Worm (Caenorhabditis elegans): Measurements from ENCODE around the gene C44B7.7.
A peak's percentile ranks its signal among the peaks of the same experiment; 100 is the strongest.

The C44B7.7 gene

ce11 chrII:6834582-6835058 lies 45.3 kb downstream of the C44B7.7 start, which contains the start of gene egl-27:
Gene egl-27, plus strand, starts transcription at chrII:6835008.
- no peak for TF ChIP-seq nhr-77 (tag; optimal IDR thresholded peaks at IDR 0.05)
- TF ChIP-seq nfya-1 (tag; optimal IDR thresholded peaks at IDR 0.05; ENCODE audit: insufficient read depth), result peak; percentile 19
- TF ChIP-seq lin-39 (tag; optimal IDR thresholded peaks at IDR 0.05), result peak; percentile 57

- TF ChIP-seq jun-1 (tag; optimal IDR thresholded peaks at IDR 0.05) (peak; percentile 7), elt-2 (tag; optimal IDR thresholded peaks at IDR 0.05) (peak; percentile 69), nhr-76 (tag; optimal IDR thresholded peaks at IDR 0.05) (no peak), nhr-77 (tag; optimal IDR thresholded peaks at IDR 0.05) (no peak), daf-12 (tag; optimal IDR thresholded peaks at IDR 0.05) (no peak), ceh-28 (tag; optimal IDR thresholded peaks at IDR 0.05) (no peak), nhr-11 (tag; optimal IDR thresholded peaks at IDR 0.05) (no peak), fkh-2 (tag; optimal IDR thresholded peaks at IDR 0.05) (no peak), skn-1 (tag; optimal IDR thresholded peaks at IDR 0.05) (no peak), tbx-2 (tag; optimal IDR thresholded peaks at IDR 0.05) (no peak), nhr-25 (tag; optimal IDR thresholded peaks at IDR 0.05) (peak; percentile 70), nfya-1 (tag; optimal IDR thresholded peaks at IDR 0.05; ENCODE audit: insufficient read depth) (peak; percentile 6), mdl-1 (tag; optimal IDR thresholded peaks at IDR 0.05) (no peak), mml-1 (tag; optimal IDR thresholded peaks at IDR 0.05) (no peak), nhr-43 (tag; optimal IDR thresholded peaks at IDR 0.05; ENCODE audit: poor library complexity, severe bottlenecking) (no peak), pqm-1 (tag; optimal IDR thresholded peaks at IDR 0.05) (peak; percentile 44), ceh-82 (tag; optimal IDR thresholded peaks at IDR 0.05) (no peak), lin-15B (tag; optimal IDR thresholded peaks at IDR 0.05) (no peak), egl-27 (tag; optimal IDR thresholded peaks at IDR 0.05) (no peak), elt-3 (tag; optimal IDR thresholded peaks at IDR 0.05) (no peak), nhr-23 (tag; optimal IDR thresholded peaks at IDR 0.05) (peak; percentile 12), R02D3.7 (tag; optimal IDR thresholded peaks at IDR 0.05) (no peak), hmg-11 (tag; optimal IDR thresholded peaks at IDR 0.05) (no peak), pha-4 (tag; optimal IDR thresholded peaks at IDR 0.05) (peak; percentile 70), fos-1 (tag; optimal IDR thresholded peaks at IDR 0.05) (no peak), zag-1 (tag; optimal IDR thresholded peaks at IDR 0.05) (no peak), sea-2 (GFP tag; optimal IDR thresholded peaks at IDR 0.05) (no peak), elt-1 (tag; optimal IDR thresholded peaks at IDR 0.05) (no peak), nhr-12 (tag; optimal IDR thresholded peaks at IDR 0.05) (no peak), nhr-28 (tag; optimal IDR thresholded peaks at IDR 0.05) (no peak), unc-62 (GFP tag; optimal IDR thresholded peaks at IDR 0.05) (no peak)
Measured at ce11 chrII:6833781-6834339, 46.1 kb downstream of the C44B7.7 start.

ce11 chrII:6832695-6833389 lies 47.1 kb downstream of the C44B7.7 start:
- TF ChIP-seq pha-4 (tag; optimal IDR thresholded peaks at IDR 0.05) (peak; percentile 11), egl-5 (tag; optimal IDR thresholded peaks at IDR 0.05) (peak; percentile 49), unc-62 (GFP tag; optimal IDR thresholded peaks at IDR 0.05) (no peak), mml-1 (tag; optimal IDR thresholded peaks at IDR 0.05) (no peak), hmg-11 (tag; optimal IDR thresholded peaks at IDR 0.05) (peak; percentile 16), ztf-11 (tag; optimal IDR thresholded peaks at IDR 0.05) (no peak), daf-12 (tag; optimal IDR thresholded peaks at IDR 0.05) (no peak), elt-2 (tag; optimal IDR thresholded peaks at IDR 0.05) (peak; percentile 7), elt-1 (tag; optimal IDR thresholded peaks at IDR 0.05) (peak; percentile 90)

- peak; percentile 14 for TF ChIP-seq fkh-10 (GFP tag; optimal IDR thresholded peaks at IDR 0.05)
- TF ChIP-seq jun-1 (tag; optimal IDR thresholded peaks at IDR 0.05), result no peak
Measured at ce11 chrII:6832207-6832606, 47.8 kb downstream of the C44B7.7 start.

All from whole organism, L3 larva.